Worm (Caenorhabditis elegans) whole organism, mixed stage, embryonic: Measurements from ENCODE around the gene slc-46A.

Source experiments
- M03D4.4 ChIP-seq: sonication (generic microtip); optimal IDR thresholded peaks from 2 replicates; lab custom pipeline; 2017; ENCODE audit warnings: mild to moderate bottlenecking, missing genetic modification characterization, missing compliant biosample characterization
- bed-3 ChIP-seq: fragments of 200-800 bp; sonication (Bioruptor generic); optimal IDR thresholded peaks from 3 replicates; lab custom pipeline; 2018; ENCODE audit warnings: mild to moderate bottlenecking, missing genetic modification characterization, moderate library complexity, missing compliant biosample characterization
- blmp-1 ChIP-seq: fragments of 150-350 bp; optimal IDR thresholded peaks from 2 replicates; lab custom pipeline; 2014; ENCODE audit warnings: missing biosample characterization, missing genetic modification characterization
- ceh-39 ChIP-seq: fragments of 150-350 bp; optimal IDR thresholded peaks from 2 replicates; lab custom pipeline; 2014; ENCODE audit warnings: missing biosample characterization, missing genetic modification characterization
- ceh-43 ChIP-seq: fragments of 200-800 bp; sonication (Bioruptor generic); optimal IDR thresholded peaks from 2 replicates; lab custom pipeline; 2018; ENCODE audit warnings: mild to moderate bottlenecking, missing genetic modification characterization, moderate library complexity, missing compliant biosample characterization
- ceh-83 ChIP-seq: fragments of 200-800 bp; sonication (Bioruptor generic); optimal IDR thresholded peaks from 2 replicates; lab custom pipeline; 2018; ENCODE audit warnings: mild to moderate bottlenecking, missing genetic modification characterization, missing compliant biosample characterization
- ces-1 ChIP-seq: fragments of 150-350 bp; optimal IDR thresholded peaks from 2 replicates; lab custom pipeline; 2014; ENCODE audit warnings: missing biosample characterization, missing genetic modification reagents, missing genetic modification characterization
- cnd-1 ChIP-seq: fragments of 200-800 bp; sonication (Bioruptor generic); optimal IDR thresholded peaks from 2 replicates; lab custom pipeline; 2018; ENCODE audit warnings: mild to moderate bottlenecking, missing genetic modification characterization, missing compliant biosample characterization
- elt-1 ChIP-seq: sonication (generic microtip); optimal IDR thresholded peaks from 2 replicates; lab custom pipeline; 2017; ENCODE audit warnings: missing genetic modification characterization, mild to moderate bottlenecking, missing compliant biosample characterization, antibody characterized with exemption, moderate library complexity, borderline replicate concordance; ENCODE audit not compliant: insufficient read depth
- elt-3 ChIP-seq: fragments of 150-350 bp; optimal IDR thresholded peaks from 2 replicates; lab custom pipeline; 2014; ENCODE audit warnings: missing biosample characterization, missing genetic modification characterization
- flh-1 ChIP-seq: fragments of 200-800 bp; sonication (Bioruptor generic); optimal IDR thresholded peaks from 2 replicates; lab custom pipeline; 2018; ENCODE audit warnings: mild to moderate bottlenecking, missing genetic modification characterization, moderate library complexity, missing compliant biosample characterization
- ham-2 ChIP-seq: fragments of 200-800 bp; sonication (Bioruptor generic); optimal IDR thresholded peaks from 2 replicates; lab custom pipeline; 2018; ENCODE audit warnings: mild to moderate bottlenecking, missing genetic modification characterization, missing compliant biosample characterization
- hlh-1 ChIP-seq: fragments of 150-350 bp; optimal IDR thresholded peaks from 2 replicates; lab custom pipeline; 2014; ENCODE audit warnings: missing biosample characterization, missing genetic modification reagents, missing genetic modification characterization
- lin-13 ChIP-seq: fragments of 150-350 bp; optimal IDR thresholded peaks from 2 replicates; lab custom pipeline; 2014; ENCODE audit warnings: missing biosample characterization, missing genetic modification characterization
- lin-32 ChIP-seq: fragments of 200-800 bp; sonication (Bioruptor generic); optimal IDR thresholded peaks from 2 replicates; lab custom pipeline; 2018; ENCODE audit warnings: mild to moderate bottlenecking, missing genetic modification characterization, missing compliant biosample characterization
- lsy-2 ChIP-seq: fragments of 150-350 bp; optimal IDR thresholded peaks from 2 replicates; lab custom pipeline; 2014; ENCODE audit warnings: missing biosample characterization, missing genetic modification characterization
- mab-5 ChIP-seq: fragments of 150-350 bp; optimal IDR thresholded peaks from 2 replicates; lab custom pipeline; 2014; ENCODE audit warnings: missing biosample characterization, missing genetic modification characterization
- mep-1 ChIP-seq: fragments of 150-350 bp; optimal IDR thresholded peaks from 2 replicates; lab custom pipeline; 2017; ENCODE audit warnings: missing biosample characterization, missing genetic modification reagents, missing genetic modification characterization, inconsistent platforms
- nhr-12 ChIP-seq: fragments of 150-350 bp; optimal IDR thresholded peaks from 2 replicates; lab custom pipeline; 2014; ENCODE audit warnings: missing biosample characterization, missing genetic modification characterization
- nhr-2 ChIP-seq: fragments of 150-350 bp; optimal IDR thresholded peaks from 2 replicates; lab custom pipeline; 2014; ENCODE audit warnings: missing biosample characterization, missing genetic modification characterization
- nhr-237 ChIP-seq: fragments of 150-350 bp; optimal IDR thresholded peaks from 2 replicates; lab custom pipeline; 2014; ENCODE audit warnings: missing biosample characterization, missing genetic modification characterization
- nhr-76 ChIP-seq: sonication (generic microtip); optimal IDR thresholded peaks from 2 replicates; lab custom pipeline; 2017; ENCODE audit warnings: missing biosample characterization, missing genetic modification characterization
- pha-4 ChIP-seq: fragments of 150-350 bp; optimal IDR thresholded peaks from 2 replicates; lab custom pipeline; 2018; ENCODE audit warnings: missing biosample characterization, missing genetic modification reagents, missing genetic modification characterization
- sem-2 ChIP-seq: fragments of 200-800 bp; sonication (Bioruptor generic); optimal IDR thresholded peaks from 2 replicates; lab custom pipeline; 2018; ENCODE audit warnings: mild to moderate bottlenecking, missing genetic modification characterization, missing compliant biosample characterization
- snpc-4 ChIP-seq: fragments of 150-350 bp; optimal IDR thresholded peaks from 2 replicates; lab custom pipeline; 2014; ENCODE audit warnings: missing biosample characterization, missing genetic modification characterization
- sptf-1 ChIP-seq: sonication (generic microtip); optimal IDR thresholded peaks from 2 replicates; lab custom pipeline; 2017; ENCODE audit warnings: mild to moderate bottlenecking, missing genetic modification characterization, moderate library complexity, missing compliant biosample characterization
- tbx-8 ChIP-seq: fragments of 200-800 bp; sonication (Bioruptor generic); optimal IDR thresholded peaks from 2 replicates; lab custom pipeline; 2018; ENCODE audit warnings: mild to moderate bottlenecking, missing genetic modification characterization, moderate library complexity, missing compliant biosample characterization
- unc-120 ChIP-seq: sonication (generic microtip); optimal IDR thresholded peaks from 2 replicates; lab custom pipeline; 2017; ENCODE audit warnings: missing genetic modification characterization, missing compliant biosample characterization; ENCODE audit not compliant: poor library complexity, severe bottlenecking
- unc-39 ChIP-seq: fragments of 150-350 bp; optimal IDR thresholded peaks from 2 replicates; lab custom pipeline; 2014; ENCODE audit warnings: missing biosample characterization, missing genetic modification characterization
- unc-62 ChIP-seq: fragments of 150-350 bp; optimal IDR thresholded peaks from 2 replicates; lab custom pipeline; 2014; ENCODE audit warnings: missing biosample characterization, missing genetic modification reagents, missing genetic modification characterization
- zip-8 ChIP-seq: fragments of 150-350 bp; optimal IDR thresholded peaks from 2 replicates; lab custom pipeline; 2014; ENCODE audit warnings: missing biosample characterization, missing genetic modification characterization
- ztf-11 ChIP-seq: fragments of 150-350 bp; optimal IDR thresholded peaks from 2 replicates; lab custom pipeline; 2014; ENCODE audit warnings: missing biosample characterization, missing genetic modification characterization

Gene slc-46A

ce11 chrIV:5318835-5319303 is at the start of gene slc-46A:
slc-46A (plus strand) TSS chrIV:5319253.
- TF ChIP-seq pha-4 (tag; lab: Kevin White, UChicago) (no peak), nhr-237 (no peak), M03D4.4 (tag; lab: Kevin White, UChicago) (no peak), flh-1 (GFP tag; lab: Kevin White, UChicago) (no peak), bed-3 (GFP tag; lab: Kevin White, UChicago) (no peak), zip-8 (no peak), ceh-39 (tag; lab: Kevin White, UChicago) (no peak), elt-3 (no peak), tbx-8 (GFP tag; lab: Kevin White, UChicago) (no peak), mep-1 (tag; lab: Kevin White, UChicago) (no peak), nhr-12 (no peak), nhr-2 (no peak), unc-62 (GFP tag; lab: Kevin White, UChicago) (no peak), hlh-1 (no peak), lsy-2 (no peak), sem-2 (GFP tag; lab: Kevin White, UChicago) (no peak), cnd-1 (tag; lab: Kevin White, UChicago) (no peak), sptf-1 (tag; lab: Kevin White, UChicago) (no peak), ces-1 (GFP tag; lab: Kevin White, UChicago) (no peak)

- TF ChIP-seq ces-1 (GFP tag; lab: Kevin White, UChicago) (no peak), nhr-12 (no peak), ztf-11 (tag; lab: Kevin White, UChicago) (no peak), M03D4.4 (tag; lab: Kevin White, UChicago) (no peak), unc-62 (GFP tag; lab: Kevin White, UChicago) (no peak), pha-4 (tag; lab: Kevin White, UChicago) (no peak), cnd-1 (tag; lab: Kevin White, UChicago) (no peak), unc-120 (tag; lab: Kevin White, UChicago) (no peak)
Observed at ce11 chrIV:5272518-5272917, 46.5 kb upstream of the slc-46A start, which contains the start of gene F36H12.3. F36H12.3 (plus strand) TSS chrIV:5272818.

- TF ChIP-seq bed-3 (GFP tag; lab: Kevin White, UChicago) (no peak), ceh-43 (GFP tag; lab: Kevin White, UChicago) (no peak), mab-5 (tag; lab: Kevin White, UChicago) (no peak), ham-2 (GFP tag; lab: Kevin White, UChicago) (no peak), snpc-4 (tag; lab: Kevin White, UChicago) (no peak), unc-62 (GFP tag; lab: Kevin White, UChicago) (no peak), lsy-2 (no peak), lin-13 (tag; lab: Kevin White, UChicago) (no peak), lin-32 (GFP tag; lab: Kevin White, UChicago) (no peak), cnd-1 (tag; lab: Kevin White, UChicago) (no peak), nhr-2 (no peak)
- TF ChIP-seq, all 35 proteins: peak for 0
Observed at ce11 chrIV:5273385-5273784, 45.7 kb upstream of the slc-46A start.

- TF ChIP-seq pha-4 (tag; lab: Kevin White, UChicago) (no peak), unc-39 (tag; lab: Kevin White, UChicago) (no peak), ceh-43 (GFP tag; lab: Kevin White, UChicago) (no peak), M03D4.4 (tag; lab: Kevin White, UChicago) (no peak), cnd-1 (tag; lab: Kevin White, UChicago) (no peak), nhr-12 (no peak), blmp-1 (tag; lab: Kevin White, UChicago) (no peak), ceh-83 (GFP tag; lab: Kevin White, UChicago) (no peak), zip-8 (no peak), lin-13 (tag; lab: Kevin White, UChicago) (no peak), flh-1 (GFP tag; lab: Kevin White, UChicago) (no peak), nhr-2 (no peak), lsy-2 (no peak), ham-2 (GFP tag; lab: Kevin White, UChicago) (no peak), bed-3 (GFP tag; lab: Kevin White, UChicago) (no peak), lin-32 (GFP tag; lab: Kevin White, UChicago) (no peak), elt-3 (no peak), sem-2 (GFP tag; lab: Kevin White, UChicago) (no peak), ztf-11 (tag; lab: Kevin White, UChicago) (no peak)
Observed at ce11 chrIV:5274123-5274581, 44.9 kb upstream of the slc-46A start, which contains the start of gene slfl-4. slfl-4 (plus strand) TSS chrIV:5274531.

- TF ChIP-seq cnd-1 (tag; lab: Kevin White, UChicago) (no peak), ztf-11 (tag; lab: Kevin White, UChicago) (no peak), snpc-4 (tag; lab: Kevin White, UChicago) (no peak), nhr-2 (no peak), nhr-237 (no peak), nhr-76 (tag; lab: Kevin White, UChicago) (no peak), ceh-83 (GFP tag; lab: Kevin White, UChicago) (no peak), lin-32 (GFP tag; lab: Kevin White, UChicago) (no peak), flh-1 (GFP tag; lab: Kevin White, UChicago) (no peak), hlh-1 (no peak), mep-1 (tag; lab: Kevin White, UChicago) (no peak), ces-1 (GFP tag; lab: Kevin White, UChicago) (no peak), unc-120 (tag; lab: Kevin White, UChicago) (no peak), bed-3 (GFP tag; lab: Kevin White, UChicago) (no peak), elt-1 (tag; lab: Kevin White, UChicago) (no peak), unc-62 (GFP tag; lab: Kevin White, UChicago) (no peak), ham-2 (GFP tag; lab: Kevin White, UChicago) (no peak)
Observed at ce11 chrIV:5277752-5278151, 41.3 kb upstream of the slc-46A start, which contains the start of gene F36H12.17. F36H12.17 (minus strand) TSS chrIV:5277852.
